Fruit fly (Drosophila melanogaster): Measurements from ENCODE around the gene Sidpn.

Gene Sidpn

dm6 chr2L:19021278-19022220 lies 6.0 kb upstream of the Sidpn start:
- TF ChIP-seq CG33017 (tag; optimal IDR thresholded peaks at IDR 0.05) (peak; percentile 80), ovo (GFP tag; optimal IDR thresholded peaks at IDR 0.05) (no peak), toe (GFP tag; optimal IDR thresholded peaks at IDR 0.05) (no peak), pad (GFP tag; optimal IDR thresholded peaks at IDR 0.05) (peak; percentile 40), cic (GFP tag; optimal IDR thresholded peaks at IDR 0.05) (no peak), bab1 (GFP tag; optimal IDR thresholded peaks at IDR 0.05) (no peak), CG5204 (GFP tag; optimal IDR thresholded peaks at IDR 0.05) (peak; percentile 49), Crg-1 (GFP tag; optimal IDR thresholded peaks at IDR 0.05) (no peak), CG11617 (GFP tag; optimal IDR thresholded peaks at IDR 0.05) (peak; percentile 71), CG7045 (GFP tag; optimal IDR thresholded peaks at IDR 0.05) (peak; percentile 74), CG7101 (tag; optimal IDR thresholded peaks at IDR 0.05) (peak; percentile 72), CG12768 (GFP tag; optimal IDR thresholded peaks at IDR 0.05) (peak; percentile 45), CG14711 (tag; optimal IDR thresholded peaks at IDR 0.05) (peak; percentile 9), kay (GFP tag; ENCODE audit: borderline replicate concordance) (peak; percentile 54), Mnt (GFP tag; optimal IDR thresholded peaks at IDR 0.05) (peak; percentile 0), tj (GFP tag; optimal IDR thresholded peaks at IDR 0.05) (peak; percentile 1), CG1620 (GFP tag; optimal IDR thresholded peaks at IDR 0.05) (no peak), Clk (GFP tag; optimal IDR thresholded peaks at IDR 0.05) (peak; percentile 64)

dm6 chr2L:19022221-19022516 lies 5.3 kb upstream of the Sidpn start, which contains the start of gene CG15172:
Gene CG15172 (plus strand): TSS chr2L:19022417.
- TF ChIP-seq toe (GFP tag; optimal IDR thresholded peaks at IDR 0.05), result no peak
- TF ChIP-seq CG7045 (GFP tag; optimal IDR thresholded peaks at IDR 0.05), result no peak
- TF ChIP-seq ovo (GFP tag; optimal IDR thresholded peaks at IDR 0.05), result no peak
- TF ChIP-seq cnc (optimal IDR thresholded peaks at IDR 0.05), result no peak

dm6 chr2L:19023972-19024743 lies 3.4 kb upstream of the Sidpn start:
- TF ChIP-seq cic (GFP tag; optimal IDR thresholded peaks at IDR 0.05), result no peak
- peak; percentile 10 for TF ChIP-seq tj (GFP tag; optimal IDR thresholded peaks at IDR 0.05)
- TF ChIP-seq CG14711 (tag; optimal IDR thresholded peaks at IDR 0.05), result no peak
- TF ChIP-seq Clk (GFP tag; optimal IDR thresholded peaks at IDR 0.05), result no peak
- TF ChIP-seq Crg-1 (GFP tag; optimal IDR thresholded peaks at IDR 0.05), result no peak
- no peak for TF ChIP-seq CG1620 (GFP tag; optimal IDR thresholded peaks at IDR 0.05)
- TF ChIP-seq CG7045 (GFP tag; optimal IDR thresholded peaks at IDR 0.05), result peak; percentile 8
- TF ChIP-seq cnc (optimal IDR thresholded peaks at IDR 0.05), result no peak
- TF ChIP-seq CG12768 (GFP tag; optimal IDR thresholded peaks at IDR 0.05), result no peak
- no peak for TF ChIP-seq kay (GFP tag; ENCODE audit: borderline replicate concordance)
- peak; percentile 13 for TF ChIP-seq CG11617 (GFP tag; optimal IDR thresholded peaks at IDR 0.05)
- TF ChIP-seq CG33017 (tag; optimal IDR thresholded peaks at IDR 0.05), result no peak
- TF ChIP-seq ovo (GFP tag; optimal IDR thresholded peaks at IDR 0.05), result no peak
- peak; percentile 43 for TF ChIP-seq CG5204 (GFP tag; optimal IDR thresholded peaks at IDR 0.05)
- TF ChIP-seq Hr96 (GFP tag; optimal IDR thresholded peaks at IDR 0.05), result no peak
- TF ChIP-seq pad (GFP tag; optimal IDR thresholded peaks at IDR 0.05), result no peak
- no peak for TF ChIP-seq toe (GFP tag; optimal IDR thresholded peaks at IDR 0.05)
- no peak for TF ChIP-seq bab1 (GFP tag; optimal IDR thresholded peaks at IDR 0.05)
- TF ChIP-seq CG7101 (tag; optimal IDR thresholded peaks at IDR 0.05), result peak; percentile 8
- TF ChIP-seq Mnt (GFP tag; optimal IDR thresholded peaks at IDR 0.05), result no peak

- TF ChIP-seq CG14711 (tag; optimal IDR thresholded peaks at IDR 0.05), result no peak
- no peak for TF ChIP-seq kay (GFP tag; ENCODE audit: borderline replicate concordance)
- no peak for TF ChIP-seq cnc (optimal IDR thresholded peaks at IDR 0.05)
- no peak for TF ChIP-seq CG1620 (GFP tag; optimal IDR thresholded peaks at IDR 0.05)
- no peak for TF ChIP-seq cic (GFP tag; optimal IDR thresholded peaks at IDR 0.05)
- TF ChIP-seq bab1 (GFP tag; optimal IDR thresholded peaks at IDR 0.05), result no peak
- no peak for TF ChIP-seq Crg-1 (GFP tag; optimal IDR thresholded peaks at IDR 0.05)
- TF ChIP-seq Hr96 (GFP tag; optimal IDR thresholded peaks at IDR 0.05), result no peak
- no peak for TF ChIP-seq Mnt (GFP tag; optimal IDR thresholded peaks at IDR 0.05)
- TF ChIP-seq CG33017 (tag; optimal IDR thresholded peaks at IDR 0.05), result no peak
Measured at dm6 chr2L:19024744-19025059, 2.8 kb upstream of the Sidpn start.

- no peak for TF ChIP-seq cic (GFP tag; optimal IDR thresholded peaks at IDR 0.05)
- TF ChIP-seq CG33017 (tag; optimal IDR thresholded peaks at IDR 0.05), result peak; percentile 32
- no peak for TF ChIP-seq Clk (GFP tag; optimal IDR thresholded peaks at IDR 0.05)
- TF ChIP-seq CG1620 (GFP tag; optimal IDR thresholded peaks at IDR 0.05), result no peak
- TF ChIP-seq CG14711 (tag; optimal IDR thresholded peaks at IDR 0.05), result no peak
- TF ChIP-seq toe (GFP tag; optimal IDR thresholded peaks at IDR 0.05), result peak; percentile 10
- no peak for TF ChIP-seq ovo (GFP tag; optimal IDR thresholded peaks at IDR 0.05)
- peak; percentile 11 for TF ChIP-seq CG7045 (GFP tag; optimal IDR thresholded peaks at IDR 0.05)
- TF ChIP-seq CG7101 (tag; optimal IDR thresholded peaks at IDR 0.05), result peak; percentile 21
Measured at dm6 chr2L:19026491-19027197, 866 bp upstream of the Sidpn start.

All from whole organism, adult.